Worm (Caenorhabditis elegans) whole organism, young adult: ENCODE data around the gene srx-23.

Experiments
- F57C9.4 ChIP-seq: sonication (generic microtip); optimal IDR thresholded peaks from 2 replicates; lab custom pipeline; 2017; ENCODE audit warnings: mild to moderate bottlenecking, missing genetic modification characterization, missing compliant biosample characterization
- ama-1 ChIP-seq, 3 experiments: fragments of 150-350 bp in 1 of 3; sonication (generic microtip) in 2 of 3; optimal IDR thresholded peaks; 2 replicates each; lab custom pipeline; 2014 to 2018; ENCODE audit warnings: missing biosample characterization in 2 of 3, missing genetic modification characterization in 2 of 3, missing genetic modification reagents in 2 of 3
- cebp-2 ChIP-seq: fragments of 200-800 bp; sonication (Bioruptor generic); IDR thresholded peaks from 2 replicates; pipeline ENCODE4 v1.3.6; 2022; ENCODE audit warnings: missing genetic modification characterization, missing compliant biosample characterization
- hmg-20 ChIP-seq: fragments of 200-800 bp; sonication (Bioruptor generic); IDR thresholded peaks from 2 replicates; pipeline ENCODE4 v1.3.6; 2022; ENCODE audit warnings: missing genetic modification reagents, missing genetic modification characterization, missing compliant biosample characterization
- lsl-1 ChIP-seq: fragments of 200-800 bp; sonication (Bioruptor generic); optimal IDR thresholded peaks from 2 replicates; lab custom pipeline; 2018; ENCODE audit warnings: mild to moderate bottlenecking, missing genetic modification characterization, moderate library complexity, missing compliant biosample characterization
- sea-2 ChIP-seq: fragments of 200-800 bp; sonication (Bioruptor generic); IDR thresholded peaks from 2 replicates; pipeline ENCODE4 v1.3.6; 2022; ENCODE audit warnings: missing genetic modification characterization, missing compliant biosample characterization
- snpc-3.4 ChIP-seq: sonication (generic microtip); optimal IDR thresholded peaks from 2 replicates; lab custom pipeline; 2017; ENCODE audit warnings: missing genetic modification characterization, mild to moderate bottlenecking, missing compliant biosample characterization, antibody characterized with exemption, moderate library complexity, missing genotype, missing genetic modification reagents
- unc-130 ChIP-seq: sonication (generic microtip); optimal IDR thresholded peaks from 2 replicates; lab custom pipeline; 2016; ENCODE audit warnings: missing genetic modification reagents, missing genetic modification characterization, missing compliant biosample characterization
- unc-62 ChIP-seq: fragments of 150-350 bp; optimal IDR thresholded peaks from 2 replicates; lab custom pipeline; 2014; ENCODE audit warnings: missing biosample characterization, missing genetic modification reagents, missing genetic modification characterization

ce11 chrV:671342-671741 lies 10.8 kb upstream of the srx-23 start, which contains the start of gene sru-24:
- no peak for TF ChIP-seq cebp-2 (GFP tag; lab: Robert Waterston, UW)
- TF ChIP-seq hmg-20 = no peak
- TF ChIP-seq snpc-3.4 (tag; lab: Kevin White, UChicago) = no peak
- TF ChIP-seq unc-62 (GFP tag; lab: Kevin White, UChicago) = no peak
- TF ChIP-seq ama-1 (optimal IDR thresholded peaks at IDR 0.05; lab: Kevin White, UChicago) = no peak
- no peak for TF ChIP-seq ama-1 (GFP tag; optimal IDR thresholded peaks at IDR 0.05; lab: Kevin White, UChicago)
- TF ChIP-seq F57C9.4 (tag; lab: Kevin White, UChicago) = no peak
- no peak for TF ChIP-seq unc-130 (GFP tag; lab: Kevin White, UChicago)
- no peak for TF ChIP-seq sea-2
- TF ChIP-seq lsl-1 (GFP tag; lab: Kevin White, UChicago) = no peak
